Fruit fly (Drosophila melanogaster) whole organism, embryonic: ENCODE data around the gene Tango1.

Experiments used
- B-H2 ChIP-seq: fragments of 200-800 bp; sonication (Bioruptor generic); optimal IDR thresholded peaks from 2 replicates; lab custom pipeline; 2018; ENCODE audit warnings: missing biosample characterization, mild to moderate bottlenecking, missing genetic modification characterization
- CG10979 ChIP-seq: fragments of 200-800 bp; sonication (Bioruptor generic); optimal IDR thresholded peaks from 2 replicates; lab custom pipeline; 2018; ENCODE audit warnings: missing biosample characterization, mild to moderate bottlenecking, missing genetic modification characterization, moderate library complexity
- CG11093 ChIP-seq: fragments of 200-800 bp; sonication (Bioruptor generic); IDR thresholded peaks from 3 replicates; pipeline ENCODE4 v1.3.6; 2022; ENCODE audit warnings: missing biosample characterization, missing genetic modification characterization
- CG11247 ChIP-seq: fragments of 200-800 bp; sonication (Bioruptor generic); IDR thresholded peaks from 2 replicates; pipeline ENCODE4 v1.3.6; 2022; ENCODE audit warnings: missing biosample characterization, missing genetic modification characterization
- CG12104 ChIP-seq: fragments of 200-800 bp; sonication (Bioruptor generic); optimal IDR thresholded peaks from 3 replicates; lab custom pipeline; 2016; ENCODE audit warnings: missing biosample characterization, missing genetic modification characterization
- CG13296 ChIP-seq: fragments of 200-800 bp; sonication (Bioruptor generic); optimal IDR thresholded peaks from 3 replicates; lab custom pipeline; 2018; ENCODE audit warnings: missing biosample characterization, mild to moderate bottlenecking, missing genetic modification characterization
- CG14667 ChIP-seq: fragments of 200-800 bp; sonication (Bioruptor generic); IDR thresholded peaks from 2 replicates; pipeline ENCODE4 v1.3.6; 2022; ENCODE audit warnings: missing biosample characterization, missing genetic modification characterization
- CG16779 ChIP-seq: fragments of 200-800 bp; sonication (Bioruptor generic); IDR thresholded peaks from 2 replicates; pipeline ENCODE4 v1.3.6; 2022; ENCODE audit warnings: missing biosample characterization, missing genetic modification characterization
- CG17568 ChIP-seq: fragments of 200-800 bp; sonication (Bioruptor generic); optimal IDR thresholded peaks from 2 replicates; lab custom pipeline; 2018; ENCODE audit warnings: missing biosample characterization, mild to moderate bottlenecking, missing genetic modification characterization, moderate library complexity
- CG1792 ChIP-seq: fragments of 200-800 bp; sonication (Bioruptor generic); optimal IDR thresholded peaks from 2 replicates; lab custom pipeline; 2016; ENCODE audit warnings: missing biosample characterization, missing genetic modification characterization
- CG18599 ChIP-seq: fragments of 200-800 bp; sonication (Bioruptor generic); optimal IDR thresholded peaks from 3 replicates; lab custom pipeline; 2017; ENCODE audit warnings: missing biosample characterization, missing genetic modification characterization, mild to moderate bottlenecking, moderate library complexity, missing genetic modification reagents
- CG2120 ChIP-seq: fragments of 200-800 bp; sonication (Bioruptor generic); optimal IDR thresholded peaks from 3 replicates; lab custom pipeline; 2016; ENCODE audit warnings: missing biosample characterization, missing genetic modification characterization
- CG32767 ChIP-seq: fragments of 200-800 bp; sonication (Bioruptor generic); IDR thresholded peaks from 2 replicates; pipeline ENCODE4 v1.3.6; 2022; ENCODE audit warnings: missing biosample characterization, missing genetic modification characterization
- CG4360 ChIP-seq: fragments of 200-800 bp; sonication (Bioruptor generic); IDR thresholded peaks from 2 replicates; pipeline ENCODE4 v1.3.6; 2022; ENCODE audit warnings: missing biosample characterization, missing genetic modification characterization
- CG4820 ChIP-seq: fragments of 200-800 bp; sonication (Bioruptor generic); optimal IDR thresholded peaks from 3 replicates; lab custom pipeline; 2016; ENCODE audit warnings: missing biosample characterization, missing genetic modification characterization
- CG6654 ChIP-seq: fragments of 200-800 bp; sonication (Bioruptor generic); optimal IDR thresholded peaks from 2 replicates; lab custom pipeline; 2017; ENCODE audit warnings: missing biosample characterization, mild to moderate bottlenecking, missing genetic modification characterization
- CG8089 ChIP-seq: fragments of 200-800 bp; sonication (Bioruptor generic); optimal IDR thresholded peaks from 3 replicates; lab custom pipeline; 2016; ENCODE audit warnings: missing biosample characterization, missing genetic modification characterization
- CkIIα-i1 ChIP-seq: fragments of 200-800 bp; sonication (Bioruptor generic); IDR thresholded peaks from 2 replicates; pipeline ENCODE4 v1.3.6; 2022; ENCODE audit warnings: missing biosample characterization, missing genetic modification characterization
- Dad ChIP-seq: fragments of 200-800 bp; sonication (Bioruptor generic); optimal IDR thresholded peaks from 3 replicates; lab custom pipeline; 2016; ENCODE audit warnings: missing biosample characterization, missing genetic modification characterization
- Deaf1 ChIP-seq: fragments of 200-800 bp; optimal IDR thresholded peaks from 3 replicates; lab custom pipeline; 2019; ENCODE audit warnings: missing biosample characterization, mild to moderate bottlenecking, missing genetic modification characterization, moderate library complexity
- Dll ChIP-seq: fragments of 200-800 bp; sonication (Bioruptor generic); IDR thresholded peaks from 4 replicates; pipeline ENCODE4 v1.3.6; 2022; ENCODE audit warnings: missing biosample characterization, missing genetic modification characterization; ENCODE audit not compliant: partially characterized antibody
- Ets65A ChIP-seq: fragments of 200-800 bp; sonication (Bioruptor generic); peaks from one replicate; lab custom pipeline; 2016; ENCODE audit warnings: missing biosample characterization, missing genetic modification characterization
- Hmx ChIP-seq: fragments of 200-800 bp; sonication (Bioruptor generic); optimal IDR thresholded peaks from 2 replicates; lab custom pipeline; 2016; ENCODE audit warnings: missing biosample characterization, missing genetic modification characterization
- Jarid2 ChIP-seq: fragments of 200-800 bp; sonication (Bioruptor generic); optimal IDR thresholded peaks from 3 replicates; lab custom pipeline; 2017; ENCODE audit warnings: mild to moderate bottlenecking, missing biosample characterization, missing genetic modification reagents, missing genetic modification characterization
- Med ChIP-seq: fragments of 200-800 bp; sonication (Bioruptor generic); peaks from one replicate; lab custom pipeline; 2016; ENCODE audit warnings: missing biosample characterization, missing genetic modification characterization, mild to moderate bottlenecking, inconsistent platforms, moderate library complexity
- Ravus ChIP-seq: fragments of 200-800 bp; sonication (Bioruptor generic); IDR thresholded peaks from 2 replicates; pipeline ENCODE4 v1.3.6; 2022; ENCODE audit warnings: missing biosample characterization, missing genetic modification characterization
- Tbp ChIP-seq: fragments of >200 bp; optimal IDR thresholded peaks from 2 replicates; lab custom pipeline; 2018; ENCODE audit warnings: missing biosample characterization, missing genetic modification characterization
- cg ChIP-seq: fragments of 200-800 bp; sonication (Bioruptor generic); optimal IDR thresholded peaks from 3 replicates; lab custom pipeline; 2019; ENCODE audit warnings: missing biosample characterization, mild to moderate bottlenecking, missing genetic modification characterization, moderate library complexity
- crc ChIP-seq: fragments of 200-800 bp; sonication (Bioruptor generic); optimal IDR thresholded peaks from 2 replicates; lab custom pipeline; 2016; ENCODE audit warnings: missing biosample characterization, missing genetic modification characterization
- dm ChIP-seq: fragments of 200-800 bp; sonication (Bioruptor generic); optimal IDR thresholded peaks from 3 replicates; lab custom pipeline; 2016; ENCODE audit warnings: missing biosample characterization, missing genetic modification characterization
- exex ChIP-seq: fragments of 200-800 bp; sonication (Bioruptor generic); optimal IDR thresholded peaks from 4 replicates; lab custom pipeline; 2018; ENCODE audit warnings: missing biosample characterization, mild to moderate bottlenecking, missing genetic modification characterization, moderate library complexity
- gce ChIP-seq: fragments of 200-800 bp; sonication (Bioruptor generic); IDR thresholded peaks from 3 replicates; pipeline ENCODE4 v1.3.6; 2022; ENCODE audit warnings: missing biosample characterization, missing genetic modification characterization
- h ChIP-seq: fragments of >200 bp; optimal IDR thresholded peaks from 2 replicates; lab custom pipeline; 2017
- ham ChIP-seq: fragments of 200-800 bp; sonication (Bioruptor generic); IDR thresholded peaks from 2 replicates; pipeline ENCODE4 v1.3.6; 2022; ENCODE audit warnings: missing biosample characterization, missing genetic modification characterization
- hkb ChIP-seq, 2 experiments: fragments of 200-800 bp in 1 of 2; fragments of >200 bp in 1 of 2; sonication (Bioruptor generic) in 1 of 2; IDR thresholded peaks in 1 of 2; optimal IDR thresholded peaks in 1 of 2; 2 replicates each; pipeline versions ENCODE4 v1.3.6 to Lab custom; 2017 to 2022; ENCODE audit warnings: missing biosample characterization in 1 of 2, missing genetic modification characterization in 1 of 2
- insv ChIP-seq, 2 experiments: fragments of 200-800 bp; sonication (Bioruptor generic); optimal IDR thresholded peaks; 3 replicates each; lab custom pipeline; 2016 to 2018; ENCODE audit warnings: missing biosample characterization in 2 of 2, missing genetic modification characterization in 2 of 2
- inv ChIP-seq: fragments of 200-800 bp; sonication (Bioruptor generic); IDR thresholded peaks from 2 replicates; pipeline ENCODE4 v1.3.6; 2022; ENCODE audit warnings: missing biosample characterization, missing genetic modification characterization; ENCODE audit not compliant: partially characterized antibody
- klu ChIP-seq: fragments of 200-800 bp; sonication (Bioruptor generic); IDR thresholded peaks from 2 replicates; pipeline ENCODE4 v1.3.6; 2022; ENCODE audit warnings: missing biosample characterization, missing genetic modification characterization
- lab ChIP-seq: fragments of 200-800 bp; sonication (Bioruptor generic); optimal IDR thresholded peaks from 3 replicates; lab custom pipeline; 2017; ENCODE audit warnings: missing biosample characterization, missing genetic modification characterization, mild to moderate bottlenecking, moderate library complexity, missing genetic modification reagents
- nmo ChIP-seq: fragments of 200-800 bp; sonication (Bioruptor generic); optimal IDR thresholded peaks from 2 replicates; lab custom pipeline; 2018; ENCODE audit warnings: missing biosample characterization, mild to moderate bottlenecking, missing genetic modification characterization, moderate library complexity
- phol ChIP-seq: fragments of 200-800 bp; sonication (Bioruptor generic); optimal IDR thresholded peaks from 3 replicates; lab custom pipeline; 2018; ENCODE audit warnings: missing biosample characterization, mild to moderate bottlenecking, missing genetic modification characterization, moderate library complexity
- pros ChIP-seq: fragments of 200-800 bp; sonication (Bioruptor generic); optimal IDR thresholded peaks from 3 replicates; lab custom pipeline; 2019; ENCODE audit warnings: missing biosample characterization, mild to moderate bottlenecking, missing genetic modification characterization, moderate library complexity
- sc ChIP-seq, 3 experiments: fragments of >200 bp in 2 of 3; fragments of 200-800 bp in 1 of 3; sonication (Bioruptor generic) in 1 of 3; optimal IDR thresholded peaks; 2 replicates in 2 of 3; 3 replicates in 1 of 3; lab custom pipeline; 2017; ENCODE audit warnings: mild to moderate bottlenecking in 1 of 3, missing biosample characterization in 1 of 3, missing genetic modification characterization in 1 of 3, missing genetic modification reagents in 1 of 3
- sens-2 ChIP-seq: fragments of 200-800 bp; sonication (Bioruptor generic); IDR thresholded peaks from 2 replicates; pipeline ENCODE4 v1.3.6; 2022; ENCODE audit warnings: missing biosample characterization, missing genetic modification characterization
- stc ChIP-seq: fragments of 200-800 bp; sonication (Bioruptor generic); IDR thresholded peaks from 2 replicates; pipeline ENCODE4 v1.3.6; 2022; ENCODE audit warnings: missing biosample characterization, missing genetic modification characterization
- tna ChIP-seq: fragments of 200-800 bp; sonication (Bioruptor generic); IDR thresholded peaks from 2 replicates; pipeline ENCODE4 v1.3.6; 2022; ENCODE audit warnings: missing biosample characterization, missing genetic modification characterization; ENCODE audit not compliant: partially characterized antibody
- twi ChIP-seq: fragments of 200-800 bp; optimal IDR thresholded peaks from 2 replicates; lab custom pipeline; 2019; ENCODE audit warnings: missing biosample characterization, mild to moderate bottlenecking, missing genetic modification characterization, moderate library complexity
- tx ChIP-seq: fragments of 200-800 bp; sonication (Bioruptor generic); optimal IDR thresholded peaks from 2 replicates; lab custom pipeline; 2016; ENCODE audit warnings: missing biosample characterization, missing genetic modification characterization
- vnd ChIP-seq: fragments of 200-800 bp; sonication (Bioruptor generic); IDR thresholded peaks from 3 replicates; pipeline ENCODE4 v1.3.6; 2022; ENCODE audit warnings: missing biosample characterization, missing genetic modification characterization; ENCODE audit not compliant: partially characterized antibody

The Tango1 gene

dm6 chr2L:6647103-6647711 lies 2.0 kb upstream of the Tango1 start (continued):
- TF ChIP-seq stc (GFP tag; lab: Robert Waterston, UW) (peak; percentile 98), Dll (GFP tag; lab: Robert Waterston, UW) (peak; percentile 37; the same call in 1 of the 4 replicates), phol (tag; lab: Kevin White, UChicago) (peak; percentile 98), CG14667 (peak; percentile 94), CG11093 (GFP tag; lab: Robert Waterston, UW) (peak; percentile 94), Tbp (GFP tag; lab: Kevin White, UChicago) (no peak), CG4360 (GFP tag; lab: Robert Waterston, UW) (peak; percentile 80), CG6654 (peak; percentile 92), Ets65A (GFP tag; lab: Kevin White, UChicago) (peak; percentile 100), nmo (GFP tag; lab: Kevin White, UChicago) (peak; percentile 98), hkb (optimal IDR thresholded peaks at IDR 0.05; lab: Kevin White, UChicago) (no peak), hkb (GFP tag; IDR thresholded peaks at IDR 0.05; lab: Robert Waterston, UW) (peak; percentile 99), tx (peak; percentile 98), Deaf1 (tag; lab: Kevin White, UChicago) (peak; percentile 85), tna (GFP tag; lab: Robert Waterston, UW) (0 out of 2 replicates have a peak, but pooled peaks have one; percentile 24), CG32767 (peak; percentile 98), CG12104 (GFP tag; lab: Kevin White, UChicago) (peak; percentile 96), Med (peak; percentile 100), pros (peak; percentile 89), CG13296 (GFP tag; lab: Kevin White, UChicago) (peak; percentile 98), crc (GFP tag; lab: Kevin White, UChicago) (peak; percentile 98), twi (tag; lab: Kevin White, UChicago) (peak; percentile 95), vnd (GFP tag; lab: Robert Waterston, UW) (0 out of 3 replicates have a peak, but pooled peaks have one; percentile 36), cg (GFP tag; lab: Kevin White, UChicago) (peak; percentile 89), CG16779 (peak; percentile 93), CG18599 (peak; percentile 98), dm (GFP tag; lab: Kevin White, UChicago) (peak; percentile 97), B-H2 (GFP tag; lab: Kevin White, UChicago) (peak; percentile 93), h (lab: Kevin White, UChicago) (no peak), klu (GFP tag; lab: Robert Waterston, UW) (peak; percentile 91), Dad (peak; percentile 98), Hmx (GFP tag; lab: Kevin White, UChicago) (no peak), CG2120 (peak; percentile 98), CG8089 (GFP tag; lab: Kevin White, UChicago) (peak; percentile 98), CG4820 (GFP tag; lab: Kevin White, UChicago) (peak; percentile 97), sens-2 (GFP tag; lab: Robert Waterston, UW) (peak; percentile 96), CG1792 (peak; percentile 95), gce (GFP tag; lab: Robert Waterston, UW) (peak; percentile 97), Jarid2 (peak; percentile 88), inv (peak; percentile 23; the same call in 1 of the 2 replicates), ham (GFP tag; lab: Robert Waterston, UW) (peak; percentile 85), insv (GFP tag; optimal IDR thresholded peaks at IDR 0.05; lab: Kevin White, UChicago) (peak; percentile 66 to 78), CkIIα-i1 (GFP tag; lab: Robert Waterston, UW) (peak; percentile 86), sc (optimal IDR thresholded peaks at IDR 0.05; lab: Kevin White, UChicago) (no peak), sc (GFP tag; optimal IDR thresholded peaks at IDR 0.05; lab: Kevin White, UChicago) (peak; percentile 98), exex (tag; lab: Kevin White, UChicago) (peak; percentile 89), CG17568 (GFP tag; lab: Kevin White, UChicago) (peak; percentile 99), CG11247 (GFP tag; lab: Robert Waterston, UW) (peak; percentile 92), CG10979 (tag; lab: Kevin White, UChicago) (peak; percentile 99), Ravus (GFP tag; lab: Robert Waterston, UW) (peak; percentile 91), lab (GFP tag; lab: Kevin White, UChicago) (peak; percentile 99)
